Worm (Caenorhabditis elegans) whole organism, L4/young adult: ENCODE measurements around the gene best-13.

Experiments
- W03F9.2 ChIP-seq: fragments of 150-350 bp; optimal IDR thresholded peaks from 2 replicates; lab custom pipeline; 2014; ENCODE audit warnings: missing biosample characterization, missing genetic modification characterization
- dao-5 ChIP-seq: sonication (generic microtip); optimal IDR thresholded peaks from 2 replicates; lab custom pipeline; 2016; ENCODE audit warnings: missing genotype, missing genetic modification characterization, moderate library complexity, missing compliant biosample characterization
- him-1 ChIP-seq: sonication (generic microtip); optimal IDR thresholded peaks from 2 replicates; lab custom pipeline; 2016; ENCODE audit warnings: missing genotype, missing genetic modification reagents, missing genetic modification characterization, missing compliant biosample characterization

DNA sequence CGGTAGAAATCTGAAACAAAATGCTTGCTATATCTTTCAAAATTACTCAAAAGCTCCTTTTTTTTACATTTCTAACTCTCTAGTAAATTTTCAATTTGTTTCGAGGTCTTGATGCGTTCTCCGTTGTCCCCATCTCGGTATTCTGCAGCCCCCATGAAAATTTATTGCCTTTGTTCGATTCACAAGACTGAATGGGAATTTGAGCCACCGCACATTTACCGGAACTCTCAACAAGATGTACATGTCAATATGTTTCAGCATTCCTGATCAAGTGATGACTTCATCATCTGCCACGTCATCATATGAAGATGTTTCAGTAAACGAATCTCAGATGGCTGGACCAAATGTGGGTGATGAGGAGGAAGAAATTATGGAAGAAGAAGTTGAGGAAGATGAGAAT is 16.7 kb downstream of the best-13 start:
- TF ChIP-seq him-1 (tag; lab: Kevin White, UChicago), result no peak
- TF ChIP-seq dao-5 (tag; lab: Kevin White, UChicago), result no peak
- no peak for TF ChIP-seq W03F9.2 (tag; lab: Kevin White, UChicago)
